Worm (Caenorhabditis elegans) whole organism, young adult: Measurements from ENCODE around the gene madf-4.

ENCODE experiments used
- B0019.2 ChIP-seq: fragments of 200-800 bp; sonication (Bioruptor generic); conservative IDR thresholded peaks from 2 replicates; pipeline ENCODE4 v1.3.6; 2022; ENCODE audit warnings: missing genetic modification reagents, missing genetic modification characterization, missing compliant biosample characterization
- F10E7.11 ChIP-seq: sonication (generic microtip); optimal IDR thresholded peaks from 2 replicates; lab custom pipeline; 2017; ENCODE audit warnings: mild to moderate bottlenecking, missing genetic modification characterization, moderate library complexity, missing compliant biosample characterization
- F33H1.4 ChIP-seq: fragments of 200-800 bp; sonication (Bioruptor generic); IDR thresholded peaks from 2 replicates; pipeline ENCODE4 v1.3.6; 2022; ENCODE audit warnings: missing genetic modification reagents, missing genetic modification characterization, missing compliant biosample characterization
- K11D2.4 ChIP-seq: fragments of 200-800 bp; sonication (Bioruptor generic); IDR thresholded peaks from 2 replicates; pipeline ENCODE4 v1.3.6; 2022; ENCODE audit warnings: missing genetic modification reagents, missing genetic modification characterization, missing compliant biosample characterization
- K12H6.12 ChIP-seq: fragments of 200-800 bp; sonication (Bioruptor generic); optimal IDR thresholded peaks from 2 replicates; lab custom pipeline; 2018; ENCODE audit warnings: mild to moderate bottlenecking, missing genetic modification characterization, missing compliant biosample characterization
- Y56A3A.18 ChIP-seq: fragments of 200-800 bp; sonication (Bioruptor generic); IDR thresholded peaks from 2 replicates; pipeline ENCODE4 v1.3.6; 2022; ENCODE audit warnings: missing genetic modification reagents, missing genetic modification characterization, missing compliant biosample characterization
- Y67H2A.10 ChIP-seq: fragments of 200-800 bp; sonication (Bioruptor generic); conservative IDR thresholded peaks from 2 replicates; pipeline ENCODE4 v1.3.6; 2022; ENCODE audit warnings: missing genetic modification reagents, missing genetic modification characterization, missing compliant biosample characterization
- ama-1 ChIP-seq, 3 experiments: fragments of 150-350 bp in 1 of 3; sonication (generic microtip) in 2 of 3; optimal IDR thresholded peaks; 2 replicates each; lab custom pipeline; 2014 to 2018; ENCODE audit warnings: missing biosample characterization in 2 of 3, missing genetic modification characterization in 2 of 3, missing genetic modification reagents in 2 of 3
- aptf-2 ChIP-seq: fragments of 200-800 bp; sonication (Bioruptor generic); conservative IDR thresholded peaks from 2 replicates; pipeline ENCODE4 v1.3.6; 2022; ENCODE audit warnings: missing genetic modification reagents, missing genetic modification characterization, missing compliant biosample characterization
- aptf-3 ChIP-seq: fragments of 200-800 bp; sonication (Bioruptor generic); IDR thresholded peaks from 2 replicates; pipeline ENCODE4 v1.3.6; 2022; ENCODE audit warnings: missing genetic modification characterization, missing compliant biosample characterization
- athp-1 ChIP-seq: sonication (generic microtip); optimal IDR thresholded peaks from 2 replicates; lab custom pipeline; 2017; ENCODE audit warnings: mild to moderate bottlenecking, missing genetic modification characterization, missing compliant biosample characterization
- attf-5 ChIP-seq: fragments of 200-800 bp; sonication (Bioruptor generic); optimal IDR thresholded peaks from 2 replicates; lab custom pipeline; 2018; ENCODE audit warnings: mild to moderate bottlenecking, missing genetic modification characterization, missing compliant biosample characterization
- attf-6 ChIP-seq: fragments of 200-800 bp; sonication (Bioruptor generic); IDR thresholded peaks from 2 replicates; pipeline ENCODE4 v1.3.6; 2022; ENCODE audit warnings: missing genetic modification reagents, missing genetic modification characterization, missing compliant biosample characterization
- cebp-1 ChIP-seq, 2 experiments: fragments of 200-800 bp in 1 of 2; sonication (Bioruptor generic) in 1 of 2; sonication (generic microtip) in 1 of 2; IDR thresholded peaks in 1 of 2; optimal IDR thresholded peaks in 1 of 2; 2 replicates each; pipeline versions ENCODE4 v1.3.6 to Lab custom; 2017 to 2022; ENCODE audit warnings: missing compliant biosample characterization in 2 of 2, missing genetic modification characterization in 2 of 2, mild to moderate bottlenecking in 1 of 2, missing genetic modification reagents in 1 of 2, moderate library complexity in 1 of 2
- ceh-100 ChIP-seq: fragments of 200-800 bp; sonication (Bioruptor generic); IDR thresholded peaks from 2 replicates; pipeline ENCODE4 v1.3.6; 2022; ENCODE audit warnings: missing genetic modification reagents, missing genetic modification characterization, missing compliant biosample characterization
- ceh-40 ChIP-seq: fragments of 200-800 bp; sonication (Bioruptor generic); IDR thresholded peaks from 2 replicates; pipeline ENCODE4 v1.3.6; 2022; ENCODE audit warnings: missing genetic modification characterization, missing compliant biosample characterization
- ceh-79 ChIP-seq: sonication (generic microtip); optimal IDR thresholded peaks from 2 replicates; lab custom pipeline; 2017; ENCODE audit warnings: mild to moderate bottlenecking, missing genetic modification characterization, missing compliant biosample characterization
- chd-7 ChIP-seq: sonication (generic microtip); optimal IDR thresholded peaks from 2 replicates; lab custom pipeline; 2016; ENCODE audit warnings: mild to moderate bottlenecking, missing genetic modification characterization, moderate library complexity, missing compliant biosample characterization
- dpff-1 ChIP-seq: sonication (generic microtip); optimal IDR thresholded peaks from 2 replicates; lab custom pipeline; 2017; ENCODE audit warnings: mild to moderate bottlenecking, missing genetic modification characterization, missing compliant biosample characterization
- egl-44 ChIP-seq: fragments of 200-800 bp; sonication (Bioruptor generic); IDR thresholded peaks from 2 replicates; pipeline ENCODE4 v1.3.6; 2022; ENCODE audit warnings: missing genetic modification reagents, missing genetic modification characterization, missing compliant biosample characterization
- ekl-4 ChIP-seq: fragments of 200-800 bp; sonication (Bioruptor generic); IDR thresholded peaks from 2 replicates; pipeline ENCODE4 v1.3.6; 2022; ENCODE audit warnings: missing genetic modification reagents, missing genetic modification characterization, missing compliant biosample characterization
- fkh-3 ChIP-seq: sonication (generic microtip); optimal IDR thresholded peaks from 2 replicates; lab custom pipeline; 2016; ENCODE audit warnings: mild to moderate bottlenecking, missing genetic modification characterization, missing compliant biosample characterization
- gei-17 ChIP-seq: fragments of 200-800 bp; sonication (Bioruptor generic); optimal IDR thresholded peaks from 2 replicates; lab custom pipeline; 2018; ENCODE audit warnings: mild to moderate bottlenecking, missing genetic modification characterization, missing compliant biosample characterization
- him-1 ChIP-seq: sonication (generic microtip); optimal IDR thresholded peaks from 2 replicates; lab custom pipeline; 2016; ENCODE audit warnings: missing genotype, missing genetic modification reagents, missing genetic modification characterization, missing compliant biosample characterization
- hlh-26 ChIP-seq: fragments of 200-800 bp; sonication (Bioruptor generic); conservative IDR thresholded peaks from 2 replicates; pipeline ENCODE4 v1.3.6; 2022; ENCODE audit warnings: missing genetic modification reagents, missing genetic modification characterization, missing compliant biosample characterization
- hmg-1.2 ChIP-seq: fragments of 200-800 bp; sonication (Bioruptor generic); IDR thresholded peaks from 2 replicates; pipeline ENCODE4 v1.3.6; 2022; ENCODE audit warnings: missing genetic modification reagents, missing genetic modification characterization, missing compliant biosample characterization
- lir-1 ChIP-seq: fragments of 200-800 bp; sonication (Bioruptor generic); conservative IDR thresholded peaks from 2 replicates; pipeline ENCODE4 v1.3.6; 2022; ENCODE audit warnings: missing genetic modification reagents, missing genetic modification characterization, missing compliant biosample characterization
- madf-10 ChIP-seq: sonication (generic microtip); optimal IDR thresholded peaks from 2 replicates; lab custom pipeline; 2016; ENCODE audit warnings: mild to moderate bottlenecking, missing genetic modification characterization, missing compliant biosample characterization
- madf-6 ChIP-seq: fragments of 200-800 bp; sonication (Bioruptor generic); IDR thresholded peaks from 2 replicates; pipeline ENCODE4 v1.3.6; 2022; ENCODE audit warnings: missing genetic modification reagents, missing genetic modification characterization, missing compliant biosample characterization
- mel-28 ChIP-seq: sonication (generic microtip); optimal IDR thresholded peaks from 2 replicates; lab custom pipeline; 2016; ENCODE audit warnings: borderline replicate concordance, mild to moderate bottlenecking, missing genetic modification characterization, missing compliant biosample characterization
- mxl-1 ChIP-seq: sonication (generic microtip); optimal IDR thresholded peaks from 2 replicates; lab custom pipeline; 2016; ENCODE audit warnings: missing genetic modification characterization, missing compliant biosample characterization
- nhr-179 ChIP-seq: sonication (generic microtip); optimal IDR thresholded peaks from 2 replicates; lab custom pipeline; 2016; ENCODE audit warnings: mild to moderate bottlenecking, missing genetic modification characterization, missing compliant biosample characterization
- nhr-90 ChIP-seq: sonication (generic microtip); optimal IDR thresholded peaks from 2 replicates; lab custom pipeline; 2016; ENCODE audit warnings: missing genotype, mild to moderate bottlenecking, missing genetic modification characterization, missing compliant biosample characterization
- repo-1 ChIP-seq: sonication (generic microtip); optimal IDR thresholded peaks from 2 replicates; lab custom pipeline; 2017; ENCODE audit warnings: mild to moderate bottlenecking, missing genetic modification characterization, missing compliant biosample characterization
- rpc-1 ChIP-seq, 2 experiments: fragments of 150-350 bp in 1 of 2; sonication (generic microtip) in 1 of 2; optimal IDR thresholded peaks; 2 replicates each; lab custom pipeline; 2014 to 2018; ENCODE audit warnings: missing biosample characterization in 1 of 2, missing genetic modification characterization in 1 of 2, missing genetic modification reagents in 1 of 2, missing genotype in 1 of 2
- sdz-38 ChIP-seq: sonication (generic microtip); optimal IDR thresholded peaks from 2 replicates; lab custom pipeline; 2016; ENCODE audit warnings: missing genotype, missing genetic modification characterization, missing compliant biosample characterization
- sea-2 ChIP-seq: fragments of 200-800 bp; sonication (Bioruptor generic); IDR thresholded peaks from 2 replicates; pipeline ENCODE4 v1.3.6; 2022; ENCODE audit warnings: missing genetic modification characterization, missing compliant biosample characterization
- snpc-3.4 ChIP-seq: sonication (generic microtip); optimal IDR thresholded peaks from 2 replicates; lab custom pipeline; 2017; ENCODE audit warnings: missing genetic modification characterization, mild to moderate bottlenecking, missing compliant biosample characterization, antibody characterized with exemption, moderate library complexity, missing genotype, missing genetic modification reagents
- somi-1 ChIP-seq: fragments of 200-800 bp; sonication (Bioruptor generic); optimal IDR thresholded peaks from 2 replicates; lab custom pipeline; 2018; ENCODE audit warnings: mild to moderate bottlenecking, missing genetic modification characterization, missing compliant biosample characterization
- sptf-2 ChIP-seq: fragments of 200-800 bp; sonication (Bioruptor generic); optimal IDR thresholded peaks from 2 replicates; lab custom pipeline; 2018; ENCODE audit warnings: mild to moderate bottlenecking, missing genetic modification characterization, missing compliant biosample characterization
- tbp1 ChIP-seq: fragments of 200-800 bp; sonication (Bioruptor generic); optimal IDR thresholded peaks from 2 replicates; lab custom pipeline; 2018; ENCODE audit warnings: mild to moderate bottlenecking, missing genetic modification characterization, missing compliant biosample characterization
- unc-62 ChIP-seq: fragments of 150-350 bp; optimal IDR thresholded peaks from 2 replicates; lab custom pipeline; 2014; ENCODE audit warnings: missing biosample characterization, missing genetic modification reagents, missing genetic modification characterization
- zim-3 ChIP-seq: sonication (generic microtip); optimal IDR thresholded peaks from 2 replicates; lab custom pipeline; 2017; ENCODE audit warnings: mild to moderate bottlenecking, missing genetic modification characterization, moderate library complexity, missing compliant biosample characterization
- ztf-22 ChIP-seq: fragments of 200-800 bp; sonication (Bioruptor generic); optimal IDR thresholded peaks from 2 replicates; lab custom pipeline; 2018; ENCODE audit warnings: mild to moderate bottlenecking, missing genetic modification characterization, moderate library complexity, missing compliant biosample characterization
- ztf-25 ChIP-seq: fragments of 200-800 bp; sonication (Bioruptor generic); IDR thresholded peaks from 2 replicates; pipeline ENCODE4 v1.3.6; 2022; ENCODE audit warnings: missing genetic modification reagents, missing genetic modification characterization, missing compliant biosample characterization
- ztf-28 ChIP-seq: fragments of 200-800 bp; sonication (Bioruptor generic); IDR thresholded peaks from 2 replicates; pipeline ENCODE4 v1.3.6; 2022; ENCODE audit warnings: missing genetic modification reagents, missing genetic modification characterization, missing compliant biosample characterization
- ztf-3 ChIP-seq: fragments of 200-800 bp; sonication (Bioruptor generic); optimal IDR thresholded peaks from 2 replicates; lab custom pipeline; 2018; ENCODE audit warnings: mild to moderate bottlenecking, missing genetic modification characterization, missing compliant biosample characterization
- ztf-6 ChIP-seq: fragments of 200-800 bp; sonication (Bioruptor generic); IDR thresholded peaks from 2 replicates; pipeline ENCODE4 v1.3.6; 2022; ENCODE audit warnings: missing genetic modification reagents, missing genetic modification characterization, missing compliant biosample characterization

Gene madf-4

DNA sequence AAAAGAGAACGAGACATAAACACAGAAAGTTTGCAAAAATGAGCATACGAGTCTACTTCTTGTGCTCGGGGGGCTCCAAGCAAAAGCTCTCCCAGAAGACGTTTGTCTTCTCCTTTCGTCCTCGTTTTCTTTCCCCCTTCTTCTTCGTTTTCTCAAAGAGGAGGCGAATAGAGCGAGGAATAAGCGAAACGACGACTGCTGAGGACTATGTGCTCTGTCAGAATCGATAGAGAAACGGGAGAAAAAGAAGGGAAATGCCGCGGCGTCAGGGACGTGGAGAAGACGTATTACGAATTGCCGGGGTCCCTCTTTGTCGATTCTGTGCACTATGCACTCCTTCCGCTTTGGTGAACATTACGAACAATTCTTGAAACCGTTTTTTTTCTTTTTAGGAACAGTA is 16.1 kb upstream of the madf-4 start (continued):
- TF ChIP-seq sdz-38 (tag; lab: Kevin White, UChicago) (no peak), zim-3 (tag; lab: Kevin White, UChicago) (no peak), chd-7 (peak; percentile 24), him-1 (tag; lab: Kevin White, UChicago) (no peak), hlh-26 (GFP tag; lab: Robert Waterston, UW) (no peak), rpc-1 (optimal IDR thresholded peaks at IDR 0.05; lab: Kevin White, UChicago) (no peak), rpc-1 (tag; optimal IDR thresholded peaks at IDR 0.05; lab: Kevin White, UChicago) (no peak), ekl-4 (GFP tag; lab: Robert Waterston, UW) (peak; percentile 46; the same call in 1 of the 2 replicates), nhr-179 (no peak), cebp-1 (GFP tag; IDR thresholded peaks at IDR 0.05; lab: Robert Waterston, UW) (no peak), cebp-1 (tag; optimal IDR thresholded peaks at IDR 0.05; lab: Kevin White, UChicago) (peak; percentile 46), sea-2 (GFP tag; lab: Robert Waterston, UW) (no peak), ama-1 (optimal IDR thresholded peaks at IDR 0.05; lab: Kevin White, UChicago) (no peak), ama-1 (GFP tag; optimal IDR thresholded peaks at IDR 0.05; lab: Kevin White, UChicago) (no peak), snpc-3.4 (tag; lab: Kevin White, UChicago) (peak; percentile 16), K12H6.12 (tag; lab: Kevin White, UChicago) (peak; percentile 13), Y56A3A.18 (no peak), ztf-28 (GFP tag; lab: Robert Waterston, UW) (no peak), ceh-40 (GFP tag; lab: Robert Waterston, UW) (no peak), mel-28 (tag; lab: Kevin White, UChicago) (no peak), attf-5 (peak; percentile 28), ztf-25 (GFP tag; lab: Robert Waterston, UW) (no peak), gei-17 (GFP tag; lab: Kevin White, UChicago) (no peak), ceh-79 (tag; lab: Kevin White, UChicago) (no peak), egl-44 (GFP tag; lab: Robert Waterston, UW) (no peak), aptf-2 (no peak), mxl-1 (no peak), madf-6 (GFP tag; lab: Robert Waterston, UW) (peak; percentile 50; the same call in 1 of the 2 replicates), attf-6 (GFP tag; lab: Robert Waterston, UW) (0 out of 2 replicates have a peak, but pooled peaks have one; percentile 11), ztf-22 (GFP tag; lab: Kevin White, UChicago) (no peak), sptf-2 (GFP tag; lab: Kevin White, UChicago) (no peak), repo-1 (no peak), nhr-90 (no peak), unc-62 (no peak), Y67H2A.10 (GFP tag; lab: Robert Waterston, UW) (no peak), aptf-3 (GFP tag; lab: Robert Waterston, UW) (no peak), tbp1 (GFP tag; lab: Kevin White, UChicago) (peak; percentile 20), K11D2.4 (GFP tag; lab: Robert Waterston, UW) (no peak), athp-1 (peak; percentile 33), ztf-3 (GFP tag; lab: Kevin White, UChicago) (no peak), F10E7.11 (peak; percentile 33), dpff-1 (tag; lab: Kevin White, UChicago) (no peak), ceh-100 (GFP tag; lab: Robert Waterston, UW) (peak; percentile 18; the same call in 1 of the 2 replicates), hmg-1.2 (GFP tag; lab: Robert Waterston, UW) (0 out of 2 replicates have a peak, but pooled peaks have one; percentile 19), lir-1 (GFP tag; lab: Robert Waterston, UW) (no peak), madf-10 (tag; lab: Kevin White, UChicago) (no peak), fkh-3 (tag; lab: Kevin White, UChicago) (no peak), F33H1.4 (no peak), ztf-6 (GFP tag; lab: Robert Waterston, UW) (no peak), somi-1 (GFP tag; lab: Kevin White, UChicago) (no peak), B0019.2 (GFP tag; lab: Robert Waterston, UW) (no peak)
